Worm (Caenorhabditis elegans) whole organism, L1 larva: Measurements from ENCODE around the gene glb-31.

ENCODE experiments used
- C16A3.4 ChIP-seq: fragments of 150-350 bp; optimal IDR thresholded peaks from 2 replicates; lab custom pipeline; 2014; ENCODE audit warnings: missing biosample characterization, missing genetic modification characterization
- aha-1 ChIP-seq: fragments of 150-350 bp; optimal IDR thresholded peaks from 2 replicates; lab custom pipeline; 2014; ENCODE audit warnings: missing biosample characterization, missing genetic modification characterization
- alr-1 ChIP-seq: fragments of 200-800 bp; sonication (Bioruptor generic); optimal IDR thresholded peaks from 2 replicates; lab custom pipeline; 2018; ENCODE audit warnings: borderline replicate concordance, mild to moderate bottlenecking, missing genetic modification characterization, missing compliant biosample characterization
- ceh-63 ChIP-seq: fragments of 200-800 bp; sonication (Bioruptor generic); optimal IDR thresholded peaks from 2 replicates; lab custom pipeline; 2018; ENCODE audit warnings: mild to moderate bottlenecking, missing genetic modification characterization, missing compliant biosample characterization
- ceh-82 ChIP-seq, 3 experiments: fragments of 150-350 bp in 1 of 3; sonication (generic microtip) in 2 of 3; optimal IDR thresholded peaks; 2 replicates each; lab custom pipeline; 2014 to 2017; ENCODE audit warnings: missing biosample characterization in 3 of 3, missing genetic modification characterization in 3 of 3
- ces-1 ChIP-seq: fragments of 150-350 bp; optimal IDR thresholded peaks from 2 replicates; lab custom pipeline; 2014; ENCODE audit warnings: missing biosample characterization, missing genetic modification reagents, missing genetic modification characterization
- dpl-1 ChIP-seq, 3 experiments: fragments of 150-350 bp in 2 of 3; sonication (generic microtip) in 1 of 3; optimal IDR thresholded peaks; 2 replicates each; lab custom pipeline; 2014 to 2017; ENCODE audit warnings: missing biosample characterization in 3 of 3, missing genetic modification characterization in 3 of 3, missing genetic modification reagents in 3 of 3
- efl-1 ChIP-seq, 4 experiments: fragments of 150-350 bp; optimal IDR thresholded peaks in 3 of 4; peaks in 1 of 4; 1 replicate in 1 of 4; 2 replicates in 3 of 4; lab custom pipeline; 2014; ENCODE audit warnings: missing biosample characterization in 2 of 4, missing genetic modification characterization in 2 of 4, missing genetic modification reagents in 2 of 4
- egl-13 ChIP-seq: sonication (generic microtip); optimal IDR thresholded peaks from 2 replicates; lab custom pipeline; 2016; ENCODE audit warnings: missing genotype, missing genetic modification reagents, missing genetic modification characterization, missing compliant biosample characterization
- elt-3 ChIP-seq, 6 experiments: fragments of 150-350 bp in 1 of 6; sonication (generic microtip); optimal IDR thresholded peaks; 2 replicates each; lab custom pipeline; 2017 to 2018; ENCODE audit warnings: missing biosample characterization in 6 of 6, missing genetic modification characterization in 6 of 6, inconsistent platforms in 1 of 6
- ets-5 ChIP-seq: fragments of 200-800 bp; sonication (Bioruptor generic); IDR thresholded peaks from 2 replicates; pipeline ENCODE4 v1.3.6; 2022; ENCODE audit warnings: missing genetic modification characterization, missing compliant biosample characterization
- fkh-4 ChIP-seq: sonication (generic microtip); optimal IDR thresholded peaks from 2 replicates; lab custom pipeline; 2016; ENCODE audit warnings: missing compliant biosample characterization, missing genetic modification characterization, borderline replicate concordance
- grh-1 ChIP-seq: fragments of 200-800 bp; sonication (Bioruptor generic); IDR thresholded peaks from 2 replicates; pipeline ENCODE4 v1.3.6; 2022; ENCODE audit warnings: missing genetic modification reagents, missing genetic modification characterization, missing compliant biosample characterization
- lin-14 ChIP-seq: fragments of 200-800 bp; sonication (Bioruptor generic); optimal IDR thresholded peaks from 2 replicates; lab custom pipeline; 2018; ENCODE audit warnings: mild to moderate bottlenecking, missing genetic modification characterization, moderate library complexity, missing compliant biosample characterization
- lin-39 ChIP-seq: fragments of 150-350 bp; optimal IDR thresholded peaks from 2 replicates; lab custom pipeline; 2014; ENCODE audit warnings: missing biosample characterization, missing genetic modification reagents, missing genetic modification characterization
- lsy-2 ChIP-seq, 2 experiments: fragments of 150-350 bp; optimal IDR thresholded peaks; 2 replicates each; lab custom pipeline; 2014; ENCODE audit warnings: missing biosample characterization in 2 of 2, missing genetic modification characterization in 2 of 2
- mef-2 ChIP-seq: fragments of 150-350 bp; optimal IDR thresholded peaks from 2 replicates; lab custom pipeline; 2014; ENCODE audit warnings: missing biosample characterization, missing genetic modification characterization
- nhr-11 ChIP-seq: fragments of 150-350 bp; optimal IDR thresholded peaks from 2 replicates; lab custom pipeline; 2014; ENCODE audit warnings: missing biosample characterization, missing genetic modification characterization
- nhr-12 ChIP-seq: sonication (generic microtip); optimal IDR thresholded peaks from 2 replicates; lab custom pipeline; 2017; ENCODE audit warnings: missing biosample characterization, missing genetic modification characterization
- nhr-20 ChIP-seq: sonication (generic microtip); optimal IDR thresholded peaks from 2 replicates; lab custom pipeline; 2016; ENCODE audit warnings: mild to moderate bottlenecking, missing genetic modification characterization, missing compliant biosample characterization
- nhr-71 ChIP-seq: sonication (generic microtip); optimal IDR thresholded peaks from 2 replicates; lab custom pipeline; 2016; ENCODE audit warnings: mild to moderate bottlenecking, missing genetic modification characterization, moderate library complexity, missing compliant biosample characterization
- nhr-77 ChIP-seq: fragments of 150-350 bp; optimal IDR thresholded peaks from 2 replicates; lab custom pipeline; 2014; ENCODE audit warnings: missing biosample characterization, missing genetic modification characterization
- nhr-84 ChIP-seq: sonication (generic microtip); optimal IDR thresholded peaks from 2 replicates; lab custom pipeline; 2017; ENCODE audit warnings: missing biosample characterization, missing genetic modification characterization
- rnt-1 ChIP-seq: sonication (generic microtip); optimal IDR thresholded peaks from 2 replicates; lab custom pipeline; 2016; ENCODE audit warnings: mild to moderate bottlenecking, missing genetic modification characterization, moderate library complexity, missing compliant biosample characterization
- snu-23 ChIP-seq: sonication (generic microtip); optimal IDR thresholded peaks from 2 replicates; lab custom pipeline; 2016; ENCODE audit warnings: missing genetic modification characterization, missing compliant biosample characterization
- sox-4 ChIP-seq: sonication (generic microtip); optimal IDR thresholded peaks from 2 replicates; lab custom pipeline; 2016; ENCODE audit warnings: missing genetic modification characterization, missing compliant biosample characterization
- swsn-7 ChIP-seq: sonication (generic microtip); optimal IDR thresholded peaks from 2 replicates; lab custom pipeline; 2016; ENCODE audit warnings: missing genetic modification characterization, missing compliant biosample characterization
- tbx-2 ChIP-seq: sonication (generic microtip); optimal IDR thresholded peaks from 2 replicates; lab custom pipeline; 2016; ENCODE audit warnings: missing genetic modification characterization, missing compliant biosample characterization
- unc-130 ChIP-seq: fragments of 150-350 bp; optimal IDR thresholded peaks from 2 replicates; lab custom pipeline; 2017; ENCODE audit warnings: missing biosample characterization, missing genetic modification characterization, inconsistent platforms
- unc-62 ChIP-seq: fragments of 150-350 bp; optimal IDR thresholded peaks from 2 replicates; lab custom pipeline; 2014; ENCODE audit warnings: missing biosample characterization, missing genetic modification reagents, missing genetic modification characterization
- xbp-1 ChIP-seq: sonication (generic microtip); optimal IDR thresholded peaks from 2 replicates; lab custom pipeline; 2016; ENCODE audit warnings: missing genetic modification characterization, missing compliant biosample characterization
- zag-1 ChIP-seq: fragments of 150-350 bp; optimal IDR thresholded peaks from 2 replicates; lab custom pipeline; 2014; ENCODE audit warnings: missing biosample characterization, missing genetic modification characterization
- zip-4 ChIP-seq: fragments of 200-800 bp; sonication (Bioruptor generic); optimal IDR thresholded peaks from 2 replicates; lab custom pipeline; 2018; ENCODE audit warnings: mild to moderate bottlenecking, missing genetic modification characterization, moderate library complexity, missing compliant biosample characterization
- ztf-11 ChIP-seq, 2 experiments: sonication (generic microtip); optimal IDR thresholded peaks; 2 replicates each; lab custom pipeline; 2016 to 2017; ENCODE audit warnings: missing genetic modification characterization in 2 of 2, missing biosample characterization in 1 of 2, missing compliant biosample characterization in 1 of 2
- ztf-4 ChIP-seq: fragments of 150-350 bp; optimal IDR thresholded peaks from 2 replicates; lab custom pipeline; 2014; ENCODE audit warnings: missing biosample characterization, missing genetic modification characterization

Gene glb-31

ce11 chrII:1301554-1301953 lies at the start of gene glb-31:
Gene glb-31 (minus strand): TSS chrII:1301654.
- TF ChIP-seq grh-1 (GFP tag; lab: Robert Waterston, UW) (no peak), nhr-12 (tag; lab: Kevin White, UChicago) (no peak), unc-62 (GFP tag; lab: Kevin White, UChicago) (no peak), nhr-20 (tag; lab: Kevin White, UChicago) (no peak), ceh-63 (no peak), zip-4 (GFP tag; lab: Kevin White, UChicago) (no peak), sox-4 (tag; lab: Kevin White, UChicago) (no peak), mef-2 (tag; lab: Kevin White, UChicago) (no peak), egl-13 (tag; lab: Kevin White, UChicago) (no peak), lin-39 (tag; lab: Kevin White, UChicago) (no peak), ets-5 (GFP tag; lab: Robert Waterston, UW) (no peak), C16A3.4 (no peak), ztf-4 (tag; lab: Kevin White, UChicago) (no peak), snu-23 (GFP tag; lab: Kevin White, UChicago) (no peak), alr-1 (tag; lab: Kevin White, UChicago) (no peak), aha-1 (tag; lab: Kevin White, UChicago) (no peak), rnt-1 (tag; lab: Kevin White, UChicago) (no peak), nhr-84 (no peak), tbx-2 (tag; lab: Kevin White, UChicago) (no peak), nhr-77 (tag; lab: Kevin White, UChicago) (no peak)

ce11 chrII:1344524-1345119 lies 43.2 kb upstream of the glb-31 start:
- TF ChIP-seq grh-1 (GFP tag; lab: Robert Waterston, UW) (no peak), zip-4 (GFP tag; lab: Kevin White, UChicago) (peak; percentile 67), dpl-1 (GFP tag; optimal IDR thresholded peaks at IDR 0.05; lab: Kevin White, UChicago) (peak in 1 of 3 experiments; percentile 11), alr-1 (tag; lab: Kevin White, UChicago) (no peak), zag-1 (tag; lab: Kevin White, UChicago) (peak; percentile 20), efl-1 (optimal IDR thresholded peaks at IDR 0.05; lab: Kevin White, UChicago) (no peak), efl-1 (GFP tag; optimal IDR thresholded peaks at IDR 0.05 in 1 of 2; lab: Kevin White, UChicago) (peak in 1 of 2 experiments; percentile 2), unc-130 (tag; lab: Kevin White, UChicago) (no peak), elt-3 (tag; optimal IDR thresholded peaks at IDR 0.05; lab: Kevin White, UChicago) (no peak), xbp-1 (tag; lab: Kevin White, UChicago) (no peak), lin-14 (GFP tag; lab: Kevin White, UChicago) (peak; percentile 49), lsy-2 (tag; optimal IDR thresholded peaks at IDR 0.05; lab: Kevin White, UChicago) (peak in 1 of 2 experiments; percentile 6)

ce11 chrII:1343748-1344147 lies 42.3 kb upstream of the glb-31 start:
- TF ChIP-seq lin-14 (GFP tag; lab: Kevin White, UChicago), result peak; percentile 32
- TF ChIP-seq ztf-11 (tag; optimal IDR thresholded peaks at IDR 0.05; lab: Kevin White, UChicago), result no peak

ce11 chrII:1341416-1341815 lies 40.0 kb upstream of the glb-31 start:
- TF ChIP-seq efl-1 (optimal IDR thresholded peaks at IDR 0.05; lab: Kevin White, UChicago) (no peak), efl-1 (GFP tag; optimal IDR thresholded peaks at IDR 0.05 in 1 of 2; lab: Kevin White, UChicago) (peak in 1 of 2 experiments; percentile 38), ceh-82 (tag; optimal IDR thresholded peaks at IDR 0.05; lab: Kevin White, UChicago) (peak in 1 of 3 experiments; percentile 17), lin-14 (GFP tag; lab: Kevin White, UChicago) (peak; percentile 86), fkh-4 (tag; lab: Kevin White, UChicago) (no peak), nhr-71 (peak; percentile 49), ces-1 (peak; percentile 90), nhr-11 (tag; lab: Kevin White, UChicago) (no peak), swsn-7 (tag; lab: Kevin White, UChicago) (peak; percentile 13)
